Worm (Caenorhabditis elegans): ENCODE results near the gene srh-40.

srh-40 gene

ce11 chrIII:6610522-6610921 lies at the start of gene srh-40:
Gene srh-40 (plus strand): TSS chrIII:6610822.
- TF ChIP-seq pqm-1 (tag; optimal IDR thresholded peaks at IDR 0.05) (no peak), ceh-82 (tag; optimal IDR thresholded peaks at IDR 0.05) (no peak), mml-1 (tag; optimal IDR thresholded peaks at IDR 0.05) (no peak), mdl-1 (tag; optimal IDR thresholded peaks at IDR 0.05) (no peak)

ce11 chrIII:6577159-6577558 lies 33.5 kb upstream of the srh-40 start:
- no peak for TF ChIP-seq egl-27 (tag; optimal IDR thresholded peaks at IDR 0.05)

- TF ChIP-seq ama-1 (optimal IDR thresholded peaks at IDR 0.05) (no peak), mml-1 (tag; optimal IDR thresholded peaks at IDR 0.05) (no peak), ceh-16 (tag; optimal IDR thresholded peaks at IDR 0.05) (no peak), nhr-76 (tag; optimal IDR thresholded peaks at IDR 0.05) (no peak), tbx-2 (tag; optimal IDR thresholded peaks at IDR 0.05) (no peak), nfya-1 (tag; optimal IDR thresholded peaks at IDR 0.05; ENCODE audit: insufficient read depth) (no peak), R02D3.7 (tag; optimal IDR thresholded peaks at IDR 0.05) (no peak), nhr-25 (tag; optimal IDR thresholded peaks at IDR 0.05) (no peak), lin-15B (tag; optimal IDR thresholded peaks at IDR 0.05) (no peak), ceh-28 (tag; optimal IDR thresholded peaks at IDR 0.05) (no peak), nhr-67 (tag; optimal IDR thresholded peaks at IDR 0.05) (no peak), nhr-12 (tag; optimal IDR thresholded peaks at IDR 0.05) (no peak), skn-1 (tag; optimal IDR thresholded peaks at IDR 0.05) (no peak)
Measured at ce11 chrIII:6578505-6578904, 32.1 kb upstream of the srh-40 start, which contains the start of gene F27B3.6. Gene F27B3.6 (minus strand): TSS chrIII:6578605.

DNA sequence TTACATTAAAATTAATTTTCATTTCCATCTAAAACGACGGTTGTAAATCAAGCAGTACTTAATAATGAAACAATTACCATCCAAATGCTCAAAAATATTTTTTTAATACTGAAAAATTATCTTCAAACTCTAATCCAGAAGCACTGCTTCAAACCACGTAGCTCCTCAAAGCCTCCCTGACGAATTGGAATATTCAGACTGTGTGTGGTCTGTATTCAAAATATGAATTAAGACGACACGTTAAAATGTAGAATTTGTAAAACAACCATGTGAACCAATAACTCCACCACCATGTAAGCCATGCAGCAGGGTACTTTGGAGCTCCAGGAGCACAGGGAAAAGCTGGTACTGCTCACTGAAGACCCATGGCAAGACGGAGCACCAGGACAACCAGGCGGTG lies 31.2 kb upstream of the srh-40 start, which contains the start of gene F27B3.8:
TSS of gene F27B3.8 (plus strand) at position 301 of the 400 bp plus-strand sequence.
- TF ChIP-seq nhr-237 (tag; optimal IDR thresholded peaks at IDR 0.05) (no peak), nhr-67 (tag; optimal IDR thresholded peaks at IDR 0.05) (no peak)

DNA sequence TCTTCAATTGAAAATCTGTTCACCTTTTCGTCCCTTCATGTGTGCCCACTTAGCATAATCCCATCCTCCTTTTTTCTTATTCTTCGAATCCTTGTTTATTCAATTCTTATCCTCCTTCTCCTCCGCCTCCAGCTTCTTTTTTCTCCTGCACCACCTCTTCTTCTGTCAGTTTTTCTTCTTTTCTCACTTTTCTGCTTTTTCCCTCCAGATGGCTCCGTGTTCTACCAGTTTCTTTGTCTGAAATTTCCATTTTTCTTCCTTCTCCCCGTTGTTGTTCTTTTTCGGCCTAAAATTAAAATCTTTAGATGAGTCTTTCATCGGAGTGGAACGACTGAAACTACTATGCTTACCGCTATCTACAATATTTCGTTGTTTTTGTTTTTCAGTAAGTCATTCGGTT lies 29.0 kb upstream of the srh-40 start, which contains the start of gene acr-21:
TSS of gene acr-21 (plus strand) at position 301 of the 400 bp plus-strand sequence.
- TF ChIP-seq fkh-10 (GFP tag; optimal IDR thresholded peaks at IDR 0.05) = peak; percentile 15
- no peak for TF ChIP-seq jun-1 (tag; optimal IDR thresholded peaks at IDR 0.05)

DNA sequence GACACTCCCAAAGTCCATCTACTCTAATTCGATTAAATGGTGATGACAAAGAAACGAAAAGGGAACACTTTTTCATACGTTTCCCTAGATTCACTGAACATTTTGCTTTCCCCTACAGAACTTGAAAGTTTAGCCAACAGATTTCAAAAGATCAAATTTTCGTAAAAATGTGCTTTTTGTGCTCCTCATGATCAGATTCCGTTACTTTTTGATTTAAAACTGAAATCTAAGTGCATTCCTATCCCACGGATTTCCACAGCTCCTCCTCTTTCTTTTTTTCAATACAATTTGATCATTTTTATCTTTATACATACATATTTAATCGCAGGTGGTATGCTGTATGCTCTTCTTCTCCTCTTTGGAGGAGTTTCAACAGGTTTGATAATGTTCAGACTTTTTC lies 23.1 kb upstream of the srh-40 start, which contains the start of gene ddo-3:
TSS of gene ddo-3 (plus strand) at position 301 of the 400 bp plus-strand sequence.
- TF ChIP-seq mml-1 (tag; optimal IDR thresholded peaks at IDR 0.05) (no peak), fkh-10 (GFP tag; optimal IDR thresholded peaks at IDR 0.05) (no peak), nhr-77 (tag; optimal IDR thresholded peaks at IDR 0.05) (no peak)

DNA sequence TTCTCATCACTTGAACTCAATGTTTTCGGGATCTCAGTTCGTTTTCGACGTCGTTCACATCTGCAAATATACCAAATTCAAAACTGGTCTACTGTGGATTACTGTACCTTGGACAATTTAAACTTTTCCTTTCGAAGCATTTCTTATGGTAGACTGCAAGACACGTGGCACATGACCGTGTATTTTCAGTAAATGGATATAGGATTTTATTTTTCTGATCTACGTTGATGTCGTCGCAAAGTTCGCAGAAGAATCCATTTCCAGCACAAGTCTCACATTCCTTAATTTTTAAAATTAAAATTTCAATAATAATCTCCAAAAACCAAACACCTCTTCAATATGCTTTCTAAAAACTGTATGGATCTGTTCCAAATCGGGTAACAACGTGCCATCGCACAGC lies 21.1 kb upstream of the srh-40 start:
- no peak for TF ChIP-seq daf-12 (tag; optimal IDR thresholded peaks at IDR 0.05)
- no peak for TF ChIP-seq nhr-25 (tag; optimal IDR thresholded peaks at IDR 0.05)
- TF ChIP-seq mdl-1 (tag; optimal IDR thresholded peaks at IDR 0.05) = no peak
- TF ChIP-seq elt-2 (tag; optimal IDR thresholded peaks at IDR 0.05) = no peak
- TF ChIP-seq sea-2 (GFP tag; optimal IDR thresholded peaks at IDR 0.05) = no peak
- no peak for TF ChIP-seq nhr-77 (tag; optimal IDR thresholded peaks at IDR 0.05)
- no peak for TF ChIP-seq unc-39 (tag; optimal IDR thresholded peaks at IDR 0.05)
- TF ChIP-seq skn-1 (tag; optimal IDR thresholded peaks at IDR 0.05) = no peak
- no peak for TF ChIP-seq aly-2 (tag; optimal IDR thresholded peaks at IDR 0.05)
- TF ChIP-seq fkh-2 (tag; optimal IDR thresholded peaks at IDR 0.05) = no peak
- TF ChIP-seq nhr-28 (tag; optimal IDR thresholded peaks at IDR 0.05) = no peak
- TF ChIP-seq ztf-4 (tag; optimal IDR thresholded peaks at IDR 0.05) = no peak
- no peak for TF ChIP-seq ama-1 (optimal IDR thresholded peaks at IDR 0.05)
- TF ChIP-seq nhr-23 (tag; optimal IDR thresholded peaks at IDR 0.05) = no peak
- no peak for TF ChIP-seq nhr-11 (tag; optimal IDR thresholded peaks at IDR 0.05)
- TF ChIP-seq ceh-9 (tag; optimal IDR thresholded peaks at IDR 0.05) = no peak
- no peak for TF ChIP-seq nhr-67 (tag; optimal IDR thresholded peaks at IDR 0.05)

Data from whole organism, L3 larva.